Worm (Caenorhabditis elegans) whole organism, L1 larva: ENCODE results near the gene lido-17.

ENCODE experiments used
- C04F5.9 ChIP-seq: sonication (generic microtip); optimal IDR thresholded peaks from 2 replicates; lab custom pipeline; 2016; ENCODE audit warnings: missing genetic modification characterization, missing compliant biosample characterization
- C16A3.4 ChIP-seq: fragments of 150-350 bp; optimal IDR thresholded peaks from 2 replicates; lab custom pipeline; 2014; ENCODE audit warnings: missing biosample characterization, missing genetic modification characterization
- C34B4.2 ChIP-seq: sonication (generic microtip); optimal IDR thresholded peaks from 2 replicates; lab custom pipeline; 2017; ENCODE audit warnings: mild to moderate bottlenecking, missing genetic modification characterization, missing compliant biosample characterization
- aha-1 ChIP-seq: fragments of 150-350 bp; optimal IDR thresholded peaks from 2 replicates; lab custom pipeline; 2014; ENCODE audit warnings: missing biosample characterization, missing genetic modification characterization
- alr-1 ChIP-seq: fragments of 200-800 bp; sonication (Bioruptor generic); optimal IDR thresholded peaks from 2 replicates; lab custom pipeline; 2018; ENCODE audit warnings: borderline replicate concordance, mild to moderate bottlenecking, missing genetic modification characterization, missing compliant biosample characterization
- blmp-1 ChIP-seq: fragments of 150-350 bp; optimal IDR thresholded peaks from 2 replicates; lab custom pipeline; 2014; ENCODE audit warnings: missing biosample characterization, missing genetic modification characterization
- ceh-8 ChIP-seq: fragments of 200-800 bp; sonication (Bioruptor generic); optimal IDR thresholded peaks from 2 replicates; lab custom pipeline; 2018; ENCODE audit warnings: mild to moderate bottlenecking, missing genetic modification characterization, moderate library complexity, missing compliant biosample characterization
- ceh-82 ChIP-seq, 3 experiments: fragments of 150-350 bp in 1 of 3; sonication (generic microtip) in 2 of 3; optimal IDR thresholded peaks; 2 replicates each; lab custom pipeline; 2014 to 2017; ENCODE audit warnings: missing biosample characterization in 3 of 3, missing genetic modification characterization in 3 of 3
- dsc-1 ChIP-seq: sonication (generic microtip); optimal IDR thresholded peaks from 2 replicates; lab custom pipeline; 2016; ENCODE audit warnings: mild to moderate bottlenecking, missing genetic modification characterization, missing compliant biosample characterization
- efl-1 ChIP-seq, 4 experiments: fragments of 150-350 bp; optimal IDR thresholded peaks in 3 of 4; peaks in 1 of 4; 1 replicate in 1 of 4; 2 replicates in 3 of 4; lab custom pipeline; 2014; ENCODE audit warnings: missing biosample characterization in 2 of 4, missing genetic modification characterization in 2 of 4, missing genetic modification reagents in 2 of 4
- egl-13 ChIP-seq: sonication (generic microtip); optimal IDR thresholded peaks from 2 replicates; lab custom pipeline; 2016; ENCODE audit warnings: missing genotype, missing genetic modification reagents, missing genetic modification characterization, missing compliant biosample characterization
- egl-27 ChIP-seq, 2 experiments: fragments of 150-350 bp in 1 of 2; sonication (generic microtip); optimal IDR thresholded peaks; 3 replicates each; lab custom pipeline; 2017 to 2018; ENCODE audit warnings: missing biosample characterization in 2 of 2, missing genetic modification characterization in 2 of 2, missing genetic modification reagents in 2 of 2
- elt-3 ChIP-seq, 6 experiments: fragments of 150-350 bp in 1 of 6; sonication (generic microtip); optimal IDR thresholded peaks; 2 replicates each; lab custom pipeline; 2017 to 2018; ENCODE audit warnings: missing biosample characterization in 6 of 6, missing genetic modification characterization in 6 of 6, inconsistent platforms in 1 of 6
- ets-5 ChIP-seq: fragments of 200-800 bp; sonication (Bioruptor generic); IDR thresholded peaks from 2 replicates; pipeline ENCODE4 v1.3.6; 2022; ENCODE audit warnings: missing genetic modification characterization, missing compliant biosample characterization
- fkh-10 ChIP-seq: sonication (generic microtip); optimal IDR thresholded peaks from 2 replicates; lab custom pipeline; 2017; ENCODE audit warnings: missing biosample characterization, missing genetic modification reagents, missing genetic modification characterization
- hlh-17 ChIP-seq: fragments of 200-800 bp; sonication (Bioruptor generic); optimal IDR thresholded peaks from 2 replicates; lab custom pipeline; 2018; ENCODE audit warnings: missing genetic modification characterization, mild to moderate bottlenecking, missing compliant biosample characterization, moderate library complexity, borderline replicate concordance
- hpl-2 ChIP-seq: fragments of 150-350 bp; optimal IDR thresholded peaks from 2 replicates; lab custom pipeline; 2014; ENCODE audit warnings: missing biosample characterization, missing genetic modification reagents, missing genetic modification characterization
- lin-14 ChIP-seq: fragments of 200-800 bp; sonication (Bioruptor generic); optimal IDR thresholded peaks from 2 replicates; lab custom pipeline; 2018; ENCODE audit warnings: mild to moderate bottlenecking, missing genetic modification characterization, moderate library complexity, missing compliant biosample characterization
- lin-39 ChIP-seq: fragments of 150-350 bp; optimal IDR thresholded peaks from 2 replicates; lab custom pipeline; 2014; ENCODE audit warnings: missing biosample characterization, missing genetic modification reagents, missing genetic modification characterization
- lir-3 ChIP-seq: sonication (generic microtip); optimal IDR thresholded peaks from 2 replicates; lab custom pipeline; 2016; ENCODE audit warnings: mild to moderate bottlenecking, missing genetic modification characterization, moderate library complexity, missing compliant biosample characterization; ENCODE audit not compliant: poor library complexity
- lsy-2 ChIP-seq, 2 experiments: fragments of 150-350 bp; optimal IDR thresholded peaks; 2 replicates each; lab custom pipeline; 2014; ENCODE audit warnings: missing biosample characterization in 2 of 2, missing genetic modification characterization in 2 of 2
- mef-2 ChIP-seq: fragments of 150-350 bp; optimal IDR thresholded peaks from 2 replicates; lab custom pipeline; 2014; ENCODE audit warnings: missing biosample characterization, missing genetic modification characterization
- nhr-47 ChIP-seq: sonication (generic microtip); optimal IDR thresholded peaks from 2 replicates; lab custom pipeline; 2016; ENCODE audit warnings: mild to moderate bottlenecking, missing genetic modification characterization, moderate library complexity, missing compliant biosample characterization
- nhr-76 ChIP-seq: sonication (generic microtip); optimal IDR thresholded peaks from 2 replicates; lab custom pipeline; 2017; ENCODE audit warnings: missing biosample characterization, missing genetic modification characterization
- nhr-77 ChIP-seq: fragments of 150-350 bp; optimal IDR thresholded peaks from 2 replicates; lab custom pipeline; 2014; ENCODE audit warnings: missing biosample characterization, missing genetic modification characterization
- rnt-1 ChIP-seq: sonication (generic microtip); optimal IDR thresholded peaks from 2 replicates; lab custom pipeline; 2016; ENCODE audit warnings: mild to moderate bottlenecking, missing genetic modification characterization, moderate library complexity, missing compliant biosample characterization
- skn-1 ChIP-seq: fragments of 150-350 bp; optimal IDR thresholded peaks from 2 replicates; lab custom pipeline; 2014; ENCODE audit warnings: missing biosample characterization, missing genetic modification characterization
- sox-4 ChIP-seq: sonication (generic microtip); optimal IDR thresholded peaks from 2 replicates; lab custom pipeline; 2016; ENCODE audit warnings: missing genetic modification characterization, missing compliant biosample characterization
- tbx-2 ChIP-seq: sonication (generic microtip); optimal IDR thresholded peaks from 2 replicates; lab custom pipeline; 2016; ENCODE audit warnings: missing genetic modification characterization, missing compliant biosample characterization
- unc-62 ChIP-seq: fragments of 150-350 bp; optimal IDR thresholded peaks from 2 replicates; lab custom pipeline; 2014; ENCODE audit warnings: missing biosample characterization, missing genetic modification reagents, missing genetic modification characterization
- xbp-1 ChIP-seq: sonication (generic microtip); optimal IDR thresholded peaks from 2 replicates; lab custom pipeline; 2016; ENCODE audit warnings: missing genetic modification characterization, missing compliant biosample characterization
- zag-1 ChIP-seq: fragments of 150-350 bp; optimal IDR thresholded peaks from 2 replicates; lab custom pipeline; 2014; ENCODE audit warnings: missing biosample characterization, missing genetic modification characterization
- ztf-11 ChIP-seq, 2 experiments: sonication (generic microtip); optimal IDR thresholded peaks; 2 replicates each; lab custom pipeline; 2016 to 2017; ENCODE audit warnings: missing genetic modification characterization in 2 of 2, missing biosample characterization in 1 of 2, missing compliant biosample characterization in 1 of 2

lido-17 gene

ce11 chrII:9436009-9436408 lies 43.4 kb upstream of the lido-17 start, which contains the start of gene kin-16 (continued):
- no peak for TF ChIP-seq ceh-82 (tag; optimal IDR thresholded peaks at IDR 0.05; lab: Kevin White, UChicago)
- TF ChIP-seq lin-39 (tag; lab: Kevin White, UChicago): no peak
- TF ChIP-seq alr-1: no peak
- no peak for TF ChIP-seq efl-1 (optimal IDR thresholded peaks at IDR 0.05; lab: Kevin White, UChicago)
- no peak for TF ChIP-seq efl-1 (GFP tag; optimal IDR thresholded peaks at IDR 0.05 in 1 of 2; lab: Kevin White, UChicago)
- no peak for TF ChIP-seq nhr-77 (tag; lab: Kevin White, UChicago)
- TF ChIP-seq elt-3 (tag; optimal IDR thresholded peaks at IDR 0.05; lab: Kevin White, UChicago): peak in 1 of 6 experiments; percentile 46
- TF ChIP-seq sox-4: no peak
- TF ChIP-seq lsy-2 (tag; optimal IDR thresholded peaks at IDR 0.05; lab: Kevin White, UChicago): no peak
- TF ChIP-seq mef-2 (tag; lab: Kevin White, UChicago): no peak
- no peak for TF ChIP-seq zag-1 (tag; lab: Kevin White, UChicago)
- TF ChIP-seq blmp-1 (tag; lab: Kevin White, UChicago): peak; percentile 30
- TF ChIP-seq hlh-17 (GFP tag; lab: Kevin White, UChicago): no peak

- no peak for TF ChIP-seq efl-1 (optimal IDR thresholded peaks at IDR 0.05; lab: Kevin White, UChicago)
- peak in 1 of 2 experiments; percentile 59 for TF ChIP-seq efl-1 (GFP tag; optimal IDR thresholded peaks at IDR 0.05 in 1 of 2; lab: Kevin White, UChicago)
- no peak for TF ChIP-seq hpl-2 (GFP tag; lab: Kevin White, UChicago)
- TF ChIP-seq, all 84 proteins: peak for 1
Observed at ce11 chrII:9433609-9434008, 41.0 kb upstream of the lido-17 start, which contains the start of gene kin-15. Gene kin-15, minus strand, starts transcription at chrII:9433709.

ce11 chrII:9431119-9431518 lies 38.5 kb upstream of the lido-17 start:
- TF ChIP-seq tbx-2 (tag; lab: Kevin White, UChicago) (no peak), C04F5.9 (no peak), nhr-76 (no peak), lin-14 (GFP tag; lab: Kevin White, UChicago) (peak; percentile 58), nhr-47 (tag; lab: Kevin White, UChicago) (no peak), fkh-10 (GFP tag; lab: Kevin White, UChicago) (peak; percentile 33)

- TF ChIP-seq lin-14 (GFP tag; lab: Kevin White, UChicago): peak; percentile 42
- no peak for TF ChIP-seq lir-3 (tag; lab: Kevin White, UChicago)
- TF ChIP-seq, all 84 proteins: peak for 1
Observed at ce11 chrII:9427644-9428043, 35.0 kb upstream of the lido-17 start, which contains the start of gene M176.5. Gene M176.5, minus strand, starts transcription at chrII:9427744.

ce11 chrII:9426076-9426475 lies 33.5 kb upstream of the lido-17 start, which contains the start of gene M176.10:
Gene M176.10, minus strand, starts transcription at chrII:9426176.
- TF ChIP-seq ets-5 (GFP tag; lab: Robert Waterston, UW) (no peak), dsc-1 (no peak), rnt-1 (tag; lab: Kevin White, UChicago) (no peak), egl-13 (tag; lab: Kevin White, UChicago) (no peak), xbp-1 (tag; lab: Kevin White, UChicago) (no peak), ztf-11 (tag; optimal IDR thresholded peaks at IDR 0.05; lab: Kevin White, UChicago) (no peak), hlh-17 (GFP tag; lab: Kevin White, UChicago) (no peak), egl-27 (tag; optimal IDR thresholded peaks at IDR 0.05; lab: Kevin White, UChicago) (no peak), unc-62 (no peak), aha-1 (tag; lab: Kevin White, UChicago) (no peak), C34B4.2 (tag; lab: Kevin White, UChicago) (no peak), ceh-8 (no peak), tbx-2 (tag; lab: Kevin White, UChicago) (no peak), skn-1 (tag; lab: Kevin White, UChicago) (no peak), C16A3.4 (tag; lab: Kevin White, UChicago) (no peak)
